Worm (Caenorhabditis elegans) whole organism, young adult: ENCODE results near the gene F59A6.11.

Experiments
- T07F8.4 ChIP-seq: sonication (generic microtip); optimal IDR thresholded peaks from 2 replicates; lab custom pipeline; 2016; ENCODE audit warnings: mild to moderate bottlenecking, missing genetic modification characterization, moderate library complexity, missing compliant biosample characterization
- Y53F4B.3 ChIP-seq: fragments of 200-800 bp; sonication (Bioruptor generic); IDR thresholded peaks from 2 replicates; pipeline ENCODE4 v1.3.6; 2022; ENCODE audit warnings: missing genetic modification reagents, missing genetic modification characterization, missing compliant biosample characterization
- egl-18 ChIP-seq: fragments of 200-800 bp; sonication (Bioruptor generic); IDR thresholded peaks from 2 replicates; pipeline ENCODE4 v1.3.6; 2022; ENCODE audit warnings: missing genetic modification reagents, missing genetic modification characterization, missing compliant biosample characterization
- pha-4 ChIP-seq: fragments of 150-350 bp; sonication (generic microtip); optimal IDR thresholded peaks from 2 replicates; lab custom pipeline; 2014; ENCODE audit warnings: missing biosample characterization, missing genetic modification reagents, missing genetic modification characterization
- tlf-1 ChIP-seq: fragments of 200-800 bp; sonication (Bioruptor generic); optimal IDR thresholded peaks from 2 replicates; lab custom pipeline; 2018; ENCODE audit warnings: mild to moderate bottlenecking, missing genetic modification characterization, missing compliant biosample characterization

- TF ChIP-seq pha-4 (tag; lab: Kevin White, UChicago) (no peak), egl-18 (GFP tag; lab: Robert Waterston, UW) (no peak), Y53F4B.3 (GFP tag; lab: Robert Waterston, UW) (no peak), T07F8.4 (tag; lab: Kevin White, UChicago) (no peak), tlf-1 (GFP tag; lab: Kevin White, UChicago) (no peak)
These were observed 16.7 kb downstream of the F59A6.11 start for ce11 chrII:4981682-4982404.
